Fruit fly (Drosophila melanogaster): ENCODE data around the gene CG16711.
A peak's percentile ranks its signal among the peaks of the same experiment; 100 is the strongest.

CG16711 gene

DNA sequence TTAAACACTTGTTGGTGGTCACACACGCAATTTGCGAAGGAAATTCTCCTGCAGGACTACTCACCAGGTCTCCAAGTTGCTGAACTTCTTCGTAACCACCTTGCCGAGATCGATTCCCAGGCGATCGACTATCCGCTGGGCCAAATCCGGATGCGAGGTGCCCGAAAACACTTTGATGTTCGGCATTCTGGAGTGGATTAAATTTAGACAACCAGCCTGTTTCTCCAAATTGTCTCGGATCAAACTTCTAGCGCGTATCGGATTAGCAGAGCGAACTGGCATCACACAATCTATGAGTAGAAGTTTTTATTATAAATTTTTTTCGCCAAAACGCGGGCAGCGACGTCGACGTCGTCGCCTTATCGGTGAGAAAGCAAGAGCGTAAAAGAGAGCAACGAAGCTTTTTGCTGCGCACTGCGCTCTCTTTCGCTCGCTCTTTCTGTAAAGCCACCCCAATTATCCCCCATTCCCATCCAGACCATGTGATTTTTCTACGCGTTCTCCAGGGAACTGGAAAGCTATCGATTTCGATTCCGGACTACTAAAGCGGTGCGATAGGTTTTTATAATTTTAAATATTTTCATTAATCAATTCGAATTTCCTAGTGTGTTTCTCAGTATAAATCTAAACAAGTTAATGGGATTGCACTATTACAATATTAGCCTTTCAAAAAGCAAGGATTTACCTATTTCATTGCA lies 9.8 kb upstream of the CG16711 start (continued):
- TF ChIP-seq Awh (GFP tag; IDR thresholded peaks at IDR 0.05): no peak
- no peak for TF ChIP-seq CG17612 (GFP tag; IDR thresholded peaks at IDR 0.05)
- no peak for TF ChIP-seq CG17361 (GFP tag; IDR thresholded peaks at IDR 0.05)
- TF ChIP-seq nerfin-2 (GFP tag; IDR thresholded peaks at IDR 0.05; ENCODE audit: partially characterized antibody): no peak
- TF ChIP-seq CG10543 (GFP tag; optimal IDR thresholded peaks at IDR 0.05): no peak
- TF ChIP-seq CG15479 (GFP tag; optimal IDR thresholded peaks at IDR 0.05): no peak
- no peak for TF ChIP-seq exex (tag; optimal IDR thresholded peaks at IDR 0.05)
- TF ChIP-seq sens (GFP tag): no peak
- no peak for TF ChIP-seq al (GFP tag; IDR thresholded peaks at IDR 0.05)
- TF ChIP-seq jumu (GFP tag; optimal IDR thresholded peaks at IDR 0.05): no peak
- TF ChIP-seq sna (GFP tag; IDR thresholded peaks at IDR 0.05; ENCODE audit: partially characterized antibody): 0 out of 2 replicates have a peak, but pooled peaks have one; percentile 30
- no peak for TF ChIP-seq CG17912 (GFP tag; optimal IDR thresholded peaks at IDR 0.05)
- TF ChIP-seq CG2199 (GFP tag; IDR thresholded peaks at IDR 0.05): no peak
- TF ChIP-seq CG18011 (GFP tag; optimal IDR thresholded peaks at IDR 0.05): no peak
- no peak for TF ChIP-seq CG8089 (GFP tag; optimal IDR thresholded peaks at IDR 0.05)
- TF ChIP-seq CG17359 (tag; optimal IDR thresholded peaks at IDR 0.05): no peak
- TF ChIP-seq NC2β (GFP tag; optimal IDR thresholded peaks at IDR 0.05): no peak
- no peak for TF ChIP-seq gem (tag; optimal IDR thresholded peaks at IDR 0.05)
- TF ChIP-seq NfI (GFP tag; optimal IDR thresholded peaks at IDR 0.05): no peak
- TF ChIP-seq Mrtf (GFP tag; IDR thresholded peaks at IDR 0.05): no peak
- no peak for TF ChIP-seq maf-S (GFP tag; optimal IDR thresholded peaks at IDR 0.05)
- TF ChIP-seq bab2 (GFP tag; optimal IDR thresholded peaks at IDR 0.05): no peak
- no peak for TF ChIP-seq Asciz (GFP tag; optimal IDR thresholded peaks at IDR 0.05)
- TF ChIP-seq bcd (GFP tag; optimal IDR thresholded peaks at IDR 0.05): peak; percentile 9
- no peak for TF ChIP-seq cato (GFP tag; optimal IDR thresholded peaks at IDR 0.05; ENCODE audit: borderline replicate concordance)
- no peak for TF ChIP-seq br (optimal IDR thresholded peaks at IDR 0.05)
- no peak for TF ChIP-seq CG31388 (GFP tag; optimal IDR thresholded peaks at IDR 0.05)
- no peak for TF ChIP-seq CG2120 (GFP tag; optimal IDR thresholded peaks at IDR 0.05)
- no peak for TF ChIP-seq gro (GFP tag; optimal IDR thresholded peaks at IDR 0.05)
- TF ChIP-seq pita (GFP tag; optimal IDR thresholded peaks at IDR 0.05): no peak
- TF ChIP-seq oc (tag; optimal IDR thresholded peaks at IDR 0.05): no peak
- no peak for TF ChIP-seq PHDP (tag; optimal IDR thresholded peaks at IDR 0.05)
- no peak for TF ChIP-seq Vsx1 (GFP tag; optimal IDR thresholded peaks at IDR 0.05)
- TF ChIP-seq CG17829 (tag; optimal IDR thresholded peaks at IDR 0.05): no peak
- TF ChIP-seq CG14965 (GFP tag; optimal IDR thresholded peaks at IDR 0.05; ENCODE audit: borderline replicate concordance): no peak
- no peak for TF ChIP-seq CG6791 (GFP tag; IDR thresholded peaks at IDR 0.05; ENCODE audit: partially characterized antibody)
- no peak for TF ChIP-seq sim (GFP tag; IDR thresholded peaks at IDR 0.05)
- TF ChIP-seq CG6654 (GFP tag; optimal IDR thresholded peaks at IDR 0.05): no peak
- TF ChIP-seq NFAT (GFP tag; IDR thresholded peaks at IDR 0.05): no peak
- TF ChIP-seq hth (optimal IDR thresholded peaks at IDR 0.05): no peak
- no peak for TF ChIP-seq CG7987 (GFP tag; optimal IDR thresholded peaks at IDR 0.05)
- TF ChIP-seq CG4730 (GFP tag; IDR thresholded peaks at IDR 0.05): no peak
- TF ChIP-seq Dref (GFP tag; IDR thresholded peaks at IDR 0.05): peak; percentile 51
- TF ChIP-seq caup (GFP tag; optimal IDR thresholded peaks at IDR 0.05; ENCODE audit: severe bottlenecking): no peak
- TF ChIP-seq CG14667 (GFP tag; IDR thresholded peaks at IDR 0.05): no peak
- no peak for TF ChIP-seq CG15011 (GFP tag; optimal IDR thresholded peaks at IDR 0.05)
- TF ChIP-seq CG11695 (GFP tag; IDR thresholded peaks at IDR 0.05): 0 out of 3 replicates have a peak, but pooled peaks have one; percentile 26
- TF ChIP-seq D19B (GFP tag; optimal IDR thresholded peaks at IDR 0.05): no peak
- TF ChIP-seq CG13894 (tag; optimal IDR thresholded peaks at IDR 0.05): no peak
- no peak for TF ChIP-seq CG4854 (GFP tag; optimal IDR thresholded peaks at IDR 0.05)
- peak; percentile 17 for TF ChIP-seq B-H2 (GFP tag; optimal IDR thresholded peaks at IDR 0.05)

All from whole organism, embryonic.